Worm (Caenorhabditis elegans) whole organism, L3 larva: Measurements from ENCODE around the gene sri-48.

ENCODE experiments used
- R02D3.7 ChIP-seq: fragments of 150-350 bp; optimal IDR thresholded peaks from 2 replicates; lab custom pipeline; 2014; ENCODE audit warnings: missing biosample characterization, missing genetic modification characterization
- ZK546.5 ChIP-seq: sonication (generic microtip); optimal IDR thresholded peaks from 2 replicates; lab custom pipeline; 2017; ENCODE audit warnings: missing biosample characterization, missing genetic modification characterization
- ama-1 ChIP-seq: fragments of 150-350 bp; optimal IDR thresholded peaks from 2 replicates; lab custom pipeline; 2018
- elt-3 ChIP-seq, 3 experiments: fragments of 150-350 bp in 1 of 3; sonication (generic microtip) in 2 of 3; optimal IDR thresholded peaks; 2 replicates in 2 of 3; 4 replicates in 1 of 3; lab custom pipeline; 2014 to 2017; ENCODE audit warnings: missing biosample characterization in 3 of 3, missing genetic modification characterization in 3 of 3
- mdl-1 ChIP-seq: fragments of 150-350 bp; optimal IDR thresholded peaks from 2 replicates; lab custom pipeline; 2014; ENCODE audit warnings: missing biosample characterization, missing genetic modification characterization
- nhr-12 ChIP-seq: fragments of 150-350 bp; optimal IDR thresholded peaks from 2 replicates; lab custom pipeline; 2014; ENCODE audit warnings: missing biosample characterization, missing genetic modification characterization
- nhr-23 ChIP-seq: fragments of 150-350 bp; optimal IDR thresholded peaks from 2 replicates; lab custom pipeline; 2014; ENCODE audit warnings: missing biosample characterization, missing genetic modification reagents, missing genetic modification characterization
- nhr-25 ChIP-seq: sonication (generic microtip); optimal IDR thresholded peaks from 2 replicates; lab custom pipeline; 2017; ENCODE audit warnings: missing biosample characterization, missing genetic modification characterization
- pqm-1 ChIP-seq: fragments of 150-350 bp; optimal IDR thresholded peaks from 2 replicates; lab custom pipeline; 2017; ENCODE audit warnings: missing biosample characterization, missing genetic modification characterization, inconsistent platforms
- snpc-4 ChIP-seq: fragments of 150-350 bp; optimal IDR thresholded peaks from 2 replicates; lab custom pipeline; 2014; ENCODE audit warnings: missing biosample characterization, missing genetic modification characterization
- unc-39 ChIP-seq: sonication (generic microtip); optimal IDR thresholded peaks from 4 replicates; lab custom pipeline; 2017; ENCODE audit warnings: missing biosample characterization, missing genetic modification characterization
- zag-1 ChIP-seq: fragments of 150-350 bp; optimal IDR thresholded peaks from 2 replicates; lab custom pipeline; 2014; ENCODE audit warnings: missing biosample characterization, missing genetic modification characterization

ce11 chrII:3172176-3172575 is 29.0 kb downstream of the sri-48 start, which contains the start of gene Y27F2A.10:
- no peak for TF ChIP-seq elt-3 (tag; optimal IDR thresholded peaks at IDR 0.05; lab: Kevin White, UChicago)
- TF ChIP-seq ZK546.5 (tag; lab: Kevin White, UChicago) = no peak
- no peak for TF ChIP-seq nhr-23 (tag; lab: Kevin White, UChicago)
- no peak for TF ChIP-seq unc-39
- no peak for TF ChIP-seq pqm-1
- TF ChIP-seq nhr-12 (tag; lab: Kevin White, UChicago) = no peak
- no peak for TF ChIP-seq zag-1
- no peak for TF ChIP-seq snpc-4 (tag; lab: Kevin White, UChicago)
- TF ChIP-seq ama-1 (lab: Kevin White, UChicago) = no peak
- TF ChIP-seq nhr-25 (tag; lab: Kevin White, UChicago) = no peak
- no peak for TF ChIP-seq R02D3.7 (tag; lab: Kevin White, UChicago)
- no peak for TF ChIP-seq mdl-1 (tag; lab: Kevin White, UChicago)
